Worm (Caenorhabditis elegans) whole organism, young adult: ENCODE measurements around the gene ugt-61.

Experiments
- B0336.3 ChIP-seq: fragments of 200-800 bp; sonication (Bioruptor generic); IDR thresholded peaks from 2 replicates; pipeline ENCODE4 v1.3.6; 2022; ENCODE audit warnings: missing genetic modification characterization, missing compliant biosample characterization
- D2030.7 ChIP-seq: fragments of 200-800 bp; sonication (Bioruptor generic); IDR thresholded peaks from 2 replicates; pipeline ENCODE4 v1.3.6; 2022; ENCODE audit warnings: missing genetic modification reagents, missing genetic modification characterization, missing compliant biosample characterization
- F10E7.11 ChIP-seq: sonication (generic microtip); optimal IDR thresholded peaks from 2 replicates; lab custom pipeline; 2017; ENCODE audit warnings: mild to moderate bottlenecking, missing genetic modification characterization, moderate library complexity, missing compliant biosample characterization
- F33H1.4 ChIP-seq: fragments of 200-800 bp; sonication (Bioruptor generic); IDR thresholded peaks from 2 replicates; pipeline ENCODE4 v1.3.6; 2022; ENCODE audit warnings: missing genetic modification reagents, missing genetic modification characterization, missing compliant biosample characterization
- F37B4.10 ChIP-seq: fragments of 200-800 bp; sonication (Bioruptor generic); IDR thresholded peaks from 2 replicates; pipeline ENCODE4 v1.3.6; 2022; ENCODE audit warnings: missing genetic modification characterization, missing compliant biosample characterization
- F55B11.4 ChIP-seq: sonication (generic microtip); optimal IDR thresholded peaks from 2 replicates; lab custom pipeline; 2016; ENCODE audit warnings: missing compliant biosample characterization, missing genetic modification characterization, borderline replicate concordance; ENCODE audit not compliant: insufficient read depth
- K11D2.4 ChIP-seq: fragments of 200-800 bp; sonication (Bioruptor generic); IDR thresholded peaks from 2 replicates; pipeline ENCODE4 v1.3.6; 2022; ENCODE audit warnings: missing genetic modification reagents, missing genetic modification characterization, missing compliant biosample characterization
- Y53F4B.3 ChIP-seq: fragments of 200-800 bp; sonication (Bioruptor generic); IDR thresholded peaks from 2 replicates; pipeline ENCODE4 v1.3.6; 2022; ENCODE audit warnings: missing genetic modification reagents, missing genetic modification characterization, missing compliant biosample characterization
- Y67H2A.10 ChIP-seq: fragments of 200-800 bp; sonication (Bioruptor generic); conservative IDR thresholded peaks from 2 replicates; pipeline ENCODE4 v1.3.6; 2022; ENCODE audit warnings: missing genetic modification reagents, missing genetic modification characterization, missing compliant biosample characterization
- Y79H2A.3 ChIP-seq: fragments of 200-800 bp; sonication (Bioruptor generic); conservative IDR thresholded peaks from 2 replicates; pipeline ENCODE4 v1.3.6; 2022; ENCODE audit warnings: missing genetic modification reagents, missing genetic modification characterization, missing compliant biosample characterization
- aptf-2 ChIP-seq: fragments of 200-800 bp; sonication (Bioruptor generic); conservative IDR thresholded peaks from 2 replicates; pipeline ENCODE4 v1.3.6; 2022; ENCODE audit warnings: missing genetic modification reagents, missing genetic modification characterization, missing compliant biosample characterization
- bed-1 ChIP-seq: fragments of 200-800 bp; sonication (Bioruptor generic); IDR thresholded peaks from 2 replicates; pipeline ENCODE4 v1.3.6; 2022; ENCODE audit warnings: missing genetic modification reagents, missing genetic modification characterization, missing compliant biosample characterization
- ceh-27 ChIP-seq: fragments of 200-800 bp; sonication (Bioruptor generic); optimal IDR thresholded peaks from 2 replicates; lab custom pipeline; 2018; ENCODE audit warnings: mild to moderate bottlenecking, missing genetic modification characterization, moderate library complexity, missing compliant biosample characterization
- ceh-58 ChIP-seq: fragments of 200-800 bp; sonication (Bioruptor generic); IDR thresholded peaks from 2 replicates; pipeline ENCODE4 v1.3.6; 2022; ENCODE audit warnings: missing genetic modification characterization, missing compliant biosample characterization
- ceh-91 ChIP-seq: fragments of 200-800 bp; sonication (Bioruptor generic); IDR thresholded peaks from 2 replicates; pipeline ENCODE4 v1.3.6; 2022; ENCODE audit warnings: missing genetic modification reagents, missing genetic modification characterization, missing compliant biosample characterization
- chd-7 ChIP-seq: sonication (generic microtip); optimal IDR thresholded peaks from 2 replicates; lab custom pipeline; 2016; ENCODE audit warnings: mild to moderate bottlenecking, missing genetic modification characterization, moderate library complexity, missing compliant biosample characterization
- die-1 ChIP-seq: sonication (generic microtip); optimal IDR thresholded peaks from 2 replicates; lab custom pipeline; 2016; ENCODE audit warnings: missing genotype, mild to moderate bottlenecking, missing genetic modification characterization, missing compliant biosample characterization
- efl-1 ChIP-seq: fragments of 150-350 bp; optimal IDR thresholded peaks from 2 replicates; lab custom pipeline; 2014; ENCODE audit warnings: missing biosample characterization, missing genetic modification reagents, missing genetic modification characterization
- egl-44 ChIP-seq: fragments of 200-800 bp; sonication (Bioruptor generic); IDR thresholded peaks from 2 replicates; pipeline ENCODE4 v1.3.6; 2022; ENCODE audit warnings: missing genetic modification reagents, missing genetic modification characterization, missing compliant biosample characterization
- egrh-3 ChIP-seq: fragments of 200-800 bp; sonication (Bioruptor generic); IDR thresholded peaks from 2 replicates; pipeline ENCODE4 v1.3.6; 2022; ENCODE audit warnings: missing genetic modification reagents, missing genetic modification characterization, missing compliant biosample characterization
- ets-4 ChIP-seq: fragments of 200-800 bp; sonication (Bioruptor generic); optimal IDR thresholded peaks from 2 replicates; lab custom pipeline; 2018; ENCODE audit warnings: mild to moderate bottlenecking, missing genetic modification characterization, missing compliant biosample characterization
- fkh-3 ChIP-seq: sonication (generic microtip); optimal IDR thresholded peaks from 2 replicates; lab custom pipeline; 2016; ENCODE audit warnings: mild to moderate bottlenecking, missing genetic modification characterization, missing compliant biosample characterization
- hsf-1 ChIP-seq: fragments of 200-800 bp; sonication (Bioruptor generic); IDR thresholded peaks from 2 replicates; pipeline ENCODE4 v1.3.6; 2022; ENCODE audit warnings: missing genetic modification reagents, missing genetic modification characterization, missing compliant biosample characterization
- lin-54 ChIP-seq: fragments of 200-800 bp; sonication (Bioruptor generic); optimal IDR thresholded peaks from 2 replicates; lab custom pipeline; 2018; ENCODE audit warnings: mild to moderate bottlenecking, missing genetic modification characterization, missing compliant biosample characterization
- lir-1 ChIP-seq: fragments of 200-800 bp; sonication (Bioruptor generic); conservative IDR thresholded peaks from 2 replicates; pipeline ENCODE4 v1.3.6; 2022; ENCODE audit warnings: missing genetic modification reagents, missing genetic modification characterization, missing compliant biosample characterization
- lsl-1 ChIP-seq: fragments of 200-800 bp; sonication (Bioruptor generic); optimal IDR thresholded peaks from 2 replicates; lab custom pipeline; 2018; ENCODE audit warnings: mild to moderate bottlenecking, missing genetic modification characterization, moderate library complexity, missing compliant biosample characterization
- madf-3 ChIP-seq: fragments of 200-800 bp; sonication (Bioruptor generic); IDR thresholded peaks from 2 replicates; pipeline ENCODE4 v1.3.6; 2022; ENCODE audit warnings: missing genetic modification reagents, missing genetic modification characterization, missing compliant biosample characterization
- madf-6 ChIP-seq: fragments of 200-800 bp; sonication (Bioruptor generic); IDR thresholded peaks from 2 replicates; pipeline ENCODE4 v1.3.6; 2022; ENCODE audit warnings: missing genetic modification reagents, missing genetic modification characterization, missing compliant biosample characterization
- mxl-1 ChIP-seq: sonication (generic microtip); optimal IDR thresholded peaks from 2 replicates; lab custom pipeline; 2016; ENCODE audit warnings: missing genetic modification characterization, missing compliant biosample characterization
- nfya-1 ChIP-seq: sonication (generic microtip); optimal IDR thresholded peaks from 2 replicates; lab custom pipeline; 2017; ENCODE audit warnings: antibody characterized with exemption, missing compliant biosample characterization, missing genetic modification characterization, borderline replicate concordance; ENCODE audit not compliant: insufficient read depth
- nfyb-1 ChIP-seq: fragments of 200-800 bp; sonication (Bioruptor generic); IDR thresholded peaks from 2 replicates; pipeline ENCODE4 v1.3.6; 2022; ENCODE audit warnings: missing genetic modification reagents, missing genetic modification characterization, missing compliant biosample characterization
- nhr-80 ChIP-seq: sonication (generic microtip); optimal IDR thresholded peaks from 2 replicates; lab custom pipeline; 2016; ENCODE audit warnings: missing genetic modification characterization, missing compliant biosample characterization
- rcor-1 ChIP-seq: fragments of 200-800 bp; sonication (Bioruptor generic); IDR thresholded peaks from 2 replicates; pipeline ENCODE4 v1.3.6; 2022; ENCODE audit warnings: missing genetic modification reagents, missing genetic modification characterization, missing compliant biosample characterization
- rpc-1 ChIP-seq, 2 experiments: fragments of 150-350 bp in 1 of 2; sonication (generic microtip) in 1 of 2; optimal IDR thresholded peaks; 2 replicates each; lab custom pipeline; 2014 to 2018; ENCODE audit warnings: missing biosample characterization in 1 of 2, missing genetic modification characterization in 1 of 2, missing genetic modification reagents in 1 of 2, missing genotype in 1 of 2
- unc-130 ChIP-seq: sonication (generic microtip); optimal IDR thresholded peaks from 2 replicates; lab custom pipeline; 2016; ENCODE audit warnings: missing genetic modification reagents, missing genetic modification characterization, missing compliant biosample characterization
- unc-62 ChIP-seq: fragments of 150-350 bp; optimal IDR thresholded peaks from 2 replicates; lab custom pipeline; 2014; ENCODE audit warnings: missing biosample characterization, missing genetic modification reagents, missing genetic modification characterization
- zfh-2 ChIP-seq: fragments of 200-800 bp; sonication (Bioruptor generic); conservative IDR thresholded peaks from 2 replicates; pipeline ENCODE4 v1.3.6; 2022; ENCODE audit warnings: missing genetic modification reagents, missing genetic modification characterization, missing compliant biosample characterization
- ztf-25 ChIP-seq: fragments of 200-800 bp; sonication (Bioruptor generic); IDR thresholded peaks from 2 replicates; pipeline ENCODE4 v1.3.6; 2022; ENCODE audit warnings: missing genetic modification reagents, missing genetic modification characterization, missing compliant biosample characterization
- ztf-28 ChIP-seq: fragments of 200-800 bp; sonication (Bioruptor generic); IDR thresholded peaks from 2 replicates; pipeline ENCODE4 v1.3.6; 2022; ENCODE audit warnings: missing genetic modification reagents, missing genetic modification characterization, missing compliant biosample characterization

The ugt-61 gene

DNA sequence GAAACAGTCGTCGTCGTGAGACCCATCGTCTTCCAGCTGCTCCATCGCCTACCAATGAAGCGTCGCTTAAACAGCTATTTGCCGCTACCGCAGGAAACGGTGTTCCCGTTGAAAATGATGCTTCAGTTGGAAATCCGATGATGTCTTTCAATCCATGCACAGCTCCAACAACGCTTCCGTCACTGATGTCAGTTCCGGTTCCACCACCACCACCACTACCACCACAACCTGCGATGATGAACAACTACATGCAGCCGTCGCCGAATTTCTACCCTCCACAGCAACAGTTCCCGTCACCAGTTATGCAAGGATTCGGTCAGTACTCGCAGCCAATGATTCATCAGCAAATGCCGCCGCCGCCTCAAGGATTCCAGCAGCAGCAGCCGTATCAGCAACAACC is 8.3 kb upstream of the ugt-61 start:
- TF ChIP-seq fkh-3 (no peak), nfyb-1 (GFP tag; lab: Robert Waterston, UW) (0 out of 2 replicates have a peak, but pooled peaks have one; percentile 58), zfh-2 (peak; percentile 58; the same call in 1 of the 2 replicates), ets-4 (GFP tag; lab: Kevin White, UChicago) (no peak), lin-54 (GFP tag; lab: Kevin White, UChicago) (no peak)

DNA sequence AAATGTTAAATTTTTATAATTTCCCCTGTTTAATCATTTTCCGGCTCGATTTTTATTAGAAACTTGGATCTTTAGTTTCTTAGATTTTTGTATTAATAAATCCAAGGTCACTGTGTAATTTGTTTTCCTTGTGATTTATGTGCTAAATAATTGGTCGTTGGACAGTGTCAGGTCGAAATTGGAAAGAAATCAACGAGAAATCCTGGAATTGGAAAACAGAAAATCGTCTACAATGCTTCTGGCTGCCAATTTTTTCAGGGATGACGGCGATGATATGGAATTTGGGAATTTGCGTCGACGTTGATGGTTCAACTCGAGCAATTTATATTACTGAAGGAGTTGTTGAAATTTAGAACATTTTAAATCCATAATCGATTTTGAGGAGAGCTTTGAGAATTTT is 7.6 kb upstream of the ugt-61 start:
- TF ChIP-seq B0336.3 (GFP tag; lab: Robert Waterston, UW) (0 out of 2 replicates have a peak, but pooled peaks have one; percentile 19), ztf-25 (0 out of 2 replicates have a peak, but pooled peaks have one; percentile 50), F37B4.10 (GFP tag; lab: Robert Waterston, UW) (no peak), madf-3 (GFP tag; lab: Robert Waterston, UW) (no peak), lin-54 (GFP tag; lab: Kevin White, UChicago) (peak; percentile 17), madf-6 (GFP tag; lab: Robert Waterston, UW) (peak; percentile 52), unc-62 (no peak), chd-7 (tag; lab: Kevin White, UChicago) (peak; percentile 0), Y79H2A.3 (peak; percentile 85)

ce11 chrV:4737727-4738126 is 4.5 kb upstream of the ugt-61 start, which contains the start of gene F39G3.2:
TSS of gene F39G3.2 (plus strand) at chrV:4737831.
- TF ChIP-seq nhr-80 (tag; lab: Kevin White, UChicago) (peak; percentile 74), efl-1 (GFP tag; lab: Kevin White, UChicago) (no peak)

ce11 chrV:4745269-4745668 is 3.0 kb downstream of the ugt-61 start, which contains the start of gene C18G1.7:
TSS of gene C18G1.7 (plus strand) at chrV:4745569.
- no peak for TF ChIP-seq unc-130 (GFP tag; lab: Kevin White, UChicago)
- TF ChIP-seq, all 124 proteins: peak for 0

- TF ChIP-seq nfya-1 (tag; lab: Kevin White, UChicago) (no peak), ets-4 (GFP tag; lab: Kevin White, UChicago) (no peak), K11D2.4 (GFP tag; lab: Robert Waterston, UW) (no peak), F55B11.4 (tag; lab: Kevin White, UChicago) (no peak), rcor-1 (GFP tag; lab: Robert Waterston, UW) (no peak), die-1 (tag; lab: Kevin White, UChicago) (no peak), rpc-1 (optimal IDR thresholded peaks at IDR 0.05; lab: Kevin White, UChicago) (no peak), rpc-1 (tag; optimal IDR thresholded peaks at IDR 0.05; lab: Kevin White, UChicago) (no peak), madf-3 (GFP tag; lab: Robert Waterston, UW) (no peak), bed-1 (no peak), Y53F4B.3 (GFP tag; lab: Robert Waterston, UW) (no peak), ceh-27 (GFP tag; lab: Kevin White, UChicago) (no peak), mxl-1 (tag; lab: Kevin White, UChicago) (no peak)
These were observed 8.1 kb downstream of the ugt-61 start, which contains the start of gene C18G1.6 for ce11 chrV:4750294-4750693. TSS of gene C18G1.6 (plus strand) at chrV:4750594.

DNA sequence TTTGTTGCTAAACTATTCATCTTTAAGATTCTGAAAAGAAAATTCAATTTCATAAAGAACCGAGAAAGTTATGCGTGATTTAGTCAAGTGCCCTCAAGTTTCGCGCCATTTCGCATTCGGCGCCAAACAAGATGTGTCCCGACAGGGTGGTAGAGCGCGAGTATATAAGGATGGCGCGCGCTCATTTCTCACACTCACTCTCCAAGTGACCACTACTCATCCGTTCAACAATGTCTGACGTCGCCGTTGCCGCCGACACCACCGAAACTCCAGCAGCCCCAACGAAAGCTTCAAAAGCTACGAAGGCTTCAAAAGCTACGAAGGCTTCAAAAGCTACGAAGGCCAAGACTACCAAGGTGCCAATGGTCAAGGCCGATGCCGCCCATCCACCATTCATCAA is 11.9 kb downstream of the ugt-61 start, which contains the start of gene hil-4:
TSS of gene hil-4 (plus strand) at position 191 of the 400 bp plus-strand sequence.
- TF ChIP-seq ztf-28 (GFP tag; lab: Robert Waterston, UW) (peak; percentile 84), Y67H2A.10 (peak; percentile 20; the same call in 1 of the 2 replicates), nfya-1 (tag; lab: Kevin White, UChicago) (no peak), F10E7.11 (tag; lab: Kevin White, UChicago) (no peak), lir-1 (0 out of 2 replicates have a peak, but pooled peaks have one; percentile 35), unc-130 (GFP tag; lab: Kevin White, UChicago) (peak; percentile 24), K11D2.4 (GFP tag; lab: Robert Waterston, UW) (no peak), F33H1.4 (GFP tag; lab: Robert Waterston, UW) (peak; percentile 79), lsl-1 (GFP tag; lab: Kevin White, UChicago) (peak; percentile 74), D2030.7 (GFP tag; lab: Robert Waterston, UW) (peak; percentile 90), ceh-91 (peak; percentile 86), ceh-58 (no peak), efl-1 (GFP tag; lab: Kevin White, UChicago) (peak; percentile 91), hsf-1 (peak; percentile 78), egrh-3 (GFP tag; lab: Robert Waterston, UW) (0 out of 2 replicates have a peak, but pooled peaks have one; percentile 17), egl-44 (GFP tag; lab: Robert Waterston, UW) (no peak), aptf-2 (GFP tag; lab: Robert Waterston, UW) (0 out of 2 replicates have a peak, but pooled peaks have one; percentile 46)
